Fruit fly (Drosophila melanogaster) whole organism, embryonic: ENCODE results near the gene CaMKI.

Source experiments
- CG2889 ChIP-seq: fragments of 200-800 bp; sonication (Bioruptor generic); IDR thresholded peaks from 3 replicates; pipeline ENCODE4 v1.3.6; 2022; ENCODE audit warnings: missing biosample characterization, missing genetic modification characterization
- CG33557 ChIP-seq: fragments of 200-800 bp; sonication (Bioruptor generic); optimal IDR thresholded peaks from 2 replicates; lab custom pipeline; 2019; ENCODE audit warnings: missing biosample characterization, mild to moderate bottlenecking, missing genetic modification characterization, moderate library complexity
- CG7745 ChIP-seq: fragments of 200-800 bp; sonication (Bioruptor generic); optimal IDR thresholded peaks from 2 replicates; lab custom pipeline; 2018; ENCODE audit warnings: missing biosample characterization, mild to moderate bottlenecking, missing genetic modification characterization, moderate library complexity
- ERR ChIP-seq: fragments of 200-800 bp; sonication (Bioruptor generic); optimal IDR thresholded peaks from 2 replicates; lab custom pipeline; 2016; ENCODE audit warnings: missing biosample characterization, missing genetic modification characterization
- lov ChIP-seq, 2 experiments: fragments of 200-800 bp in 1 of 2; fragments of >200 bp in 1 of 2; sonication (Bioruptor generic) in 1 of 2; IDR thresholded peaks in 1 of 2; optimal IDR thresholded peaks in 1 of 2; 2 replicates in 1 of 2; 3 replicates in 1 of 2; pipeline versions ENCODE4 v1.3.6 to Lab custom; 2017 to 2022; ENCODE audit warnings: missing biosample characterization in 1 of 2, missing genetic modification characterization in 1 of 2

- TF ChIP-seq CG7745 (tag; lab: Kevin White, UChicago) (no peak), lov (optimal IDR thresholded peaks at IDR 0.05; lab: Kevin White, UChicago) (no peak), lov (GFP tag; IDR thresholded peaks at IDR 0.05; lab: Robert Waterston, UW) (no peak), CG33557 (GFP tag; lab: Kevin White, UChicago) (no peak), ERR (GFP tag; lab: Kevin White, UChicago) (no peak), CG2889 (GFP tag; lab: Robert Waterston, UW) (no peak)
Observed at dm6 chr4:490111-490510, 44.8 kb downstream of the CaMKI start.
